Worm (Caenorhabditis elegans): Measurements from ENCODE around the gene ent-7.

DNA sequence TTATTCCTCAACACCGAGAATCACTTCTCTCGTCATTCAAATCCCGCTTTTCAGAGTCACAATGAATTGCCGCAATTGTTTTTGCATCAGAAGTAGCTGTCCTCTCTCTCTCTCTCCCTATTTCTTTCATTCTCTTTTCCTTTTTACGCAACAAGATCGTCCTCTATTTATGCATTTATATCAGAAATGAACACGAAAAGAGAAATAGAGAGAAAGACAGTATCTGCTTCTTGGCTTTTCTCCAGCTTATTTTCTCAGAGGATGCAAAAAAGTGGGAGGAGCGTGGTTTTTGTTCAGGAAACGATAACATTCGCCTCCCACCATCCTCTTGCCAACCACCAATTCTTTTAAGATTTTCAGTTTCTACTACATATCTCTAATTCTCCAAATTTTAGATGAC lies 34.2 kb upstream of the ent-7 start, which contains the start of gene mam-2:
- TF ChIP-seq irx-1 (tag; optimal IDR thresholded peaks at IDR 0.05), result no peak
- TF ChIP-seq aha-1 (tag; optimal IDR thresholded peaks at IDR 0.05), result no peak
- TF ChIP-seq lin-14 (GFP tag; optimal IDR thresholded peaks at IDR 0.05), result no peak
